Fruit fly (Drosophila melanogaster) whole organism, prepupa: ENCODE data around the gene Or33a.

ENCODE experiments used
- CG15336 ChIP-seq: fragments of 200-800 bp; sonication (Bioruptor generic); IDR thresholded peaks from 2 replicates; pipeline ENCODE4 v1.3.6; 2022; ENCODE audit warnings: missing biosample characterization, missing genetic modification characterization
- CG3919 ChIP-seq: fragments of 200-800 bp; sonication (Bioruptor generic); optimal IDR thresholded peaks from 3 replicates; lab custom pipeline; 2016; ENCODE audit warnings: missing biosample characterization, missing genetic modification characterization
- Hr39 ChIP-seq: fragments of 200-800 bp; sonication (Bioruptor generic); optimal IDR thresholded peaks from 2 replicates; lab custom pipeline; 2016; ENCODE audit warnings: missing biosample characterization, missing genetic modification characterization
- Lpt ChIP-seq: fragments of 200-800 bp; sonication (Bioruptor generic); optimal IDR thresholded peaks from 3 replicates; lab custom pipeline; 2016; ENCODE audit warnings: missing biosample characterization, missing genetic modification characterization
- Sox102F ChIP-seq: fragments of 200-800 bp; sonication (Bioruptor generic); optimal IDR thresholded peaks from 2 replicates; lab custom pipeline; 2016; ENCODE audit warnings: missing biosample characterization, mild to moderate bottlenecking, missing genetic modification characterization
- Sox14 ChIP-seq: fragments of 200-800 bp; sonication (Bioruptor generic); optimal IDR thresholded peaks from 3 replicates; lab custom pipeline; 2016; ENCODE audit warnings: missing biosample characterization, missing genetic modification characterization
- acj6 ChIP-seq: fragments of 200-800 bp; sonication (Bioruptor generic); optimal IDR thresholded peaks from 3 replicates; lab custom pipeline; 2016; ENCODE audit warnings: missing biosample characterization, missing genetic modification characterization
- net ChIP-seq: fragments of 200-800 bp; sonication (Bioruptor generic); optimal IDR thresholded peaks from 3 replicates; lab custom pipeline; 2016; ENCODE audit warnings: missing biosample characterization, missing genetic modification characterization

- TF ChIP-seq Sox102F (GFP tag; lab: Kevin White, UChicago) (no peak), Hr39 (GFP tag; lab: Kevin White, UChicago) (no peak), CG3919 (no peak), Lpt (GFP tag; lab: Kevin White, UChicago) (no peak), acj6 (GFP tag; lab: Kevin White, UChicago) (no peak), Sox14 (GFP tag; lab: Kevin White, UChicago) (no peak), net (no peak), CG15336 (GFP tag; lab: Robert Waterston, UW) (no peak)
Observed at dm6 chr2L:11970343-11970742, 36.0 kb downstream of the Or33a start.
